Worm (Caenorhabditis elegans) whole organism, L2 larva: Measurements from ENCODE around the gene dhhc-13.

ENCODE experiments used
- C34F6.9 ChIP-seq: fragments of 150-350 bp; optimal IDR thresholded peaks from 2 replicates; lab custom pipeline; 2014; ENCODE audit warnings: missing biosample characterization, missing genetic modification characterization
- F13H6.1 ChIP-seq: sonication (generic microtip); optimal IDR thresholded peaks from 2 replicates; lab custom pipeline; 2016; ENCODE audit warnings: missing genetic modification characterization, missing compliant biosample characterization
- R02D3.7 ChIP-seq: fragments of 150-350 bp; optimal IDR thresholded peaks from 2 replicates; lab custom pipeline; 2014; ENCODE audit warnings: missing biosample characterization, missing genetic modification characterization
- Y55F3AM.14 ChIP-seq: fragments of 200-800 bp; sonication (Bioruptor generic); optimal IDR thresholded peaks from 2 replicates; lab custom pipeline; 2018; ENCODE audit warnings: mild to moderate bottlenecking, missing genetic modification characterization, missing compliant biosample characterization
- ZK546.5 ChIP-seq: sonication (generic microtip); optimal IDR thresholded peaks from 2 replicates; lab custom pipeline; 2017; ENCODE audit warnings: missing biosample characterization, missing genetic modification characterization
- alr-1 ChIP-seq: fragments of 150-350 bp; optimal IDR thresholded peaks from 2 replicates; lab custom pipeline; 2014; ENCODE audit warnings: missing biosample characterization, missing genetic modification characterization
- aly-2 ChIP-seq: fragments of 150-350 bp; optimal IDR thresholded peaks from 2 replicates; lab custom pipeline; 2014; ENCODE audit warnings: missing biosample characterization, missing genetic modification characterization
- ama-1 ChIP-seq: fragments of 150-350 bp; optimal IDR thresholded peaks from 2 replicates; lab custom pipeline; 2018; ENCODE audit warnings: inconsistent platforms
- blmp-1 ChIP-seq: sonication (generic microtip); optimal IDR thresholded peaks from 2 replicates; lab custom pipeline; 2017; ENCODE audit warnings: missing genetic modification characterization, mild to moderate bottlenecking, missing compliant biosample characterization, antibody characterized with exemption, moderate library complexity; ENCODE audit not compliant: insufficient read depth
- ceh-16 ChIP-seq: fragments of 150-350 bp; optimal IDR thresholded peaks from 2 replicates; lab custom pipeline; 2014; ENCODE audit warnings: missing biosample characterization, missing genetic modification characterization
- ceh-82 ChIP-seq: fragments of 150-350 bp; optimal IDR thresholded peaks from 2 replicates; lab custom pipeline; 2014; ENCODE audit warnings: missing biosample characterization, missing genetic modification characterization
- crh-2 ChIP-seq: sonication (generic microtip); optimal IDR thresholded peaks from 2 replicates; lab custom pipeline; 2017; ENCODE audit warnings: missing biosample characterization, missing genetic modification characterization
- dmd-4 ChIP-seq: sonication (generic microtip); optimal IDR thresholded peaks from 2 replicates; lab custom pipeline; 2017; ENCODE audit warnings: missing biosample characterization, missing genetic modification characterization
- egl-27 ChIP-seq: sonication (generic microtip); optimal IDR thresholded peaks from 3 replicates; lab custom pipeline; 2017; ENCODE audit warnings: missing biosample characterization, missing genetic modification reagents, missing genetic modification characterization
- elt-1 ChIP-seq: fragments of 150-350 bp; optimal IDR thresholded peaks from 2 replicates; lab custom pipeline; 2014; ENCODE audit warnings: missing biosample characterization, missing genetic modification characterization
- elt-3 ChIP-seq: sonication (generic microtip); optimal IDR thresholded peaks from 2 replicates; lab custom pipeline; 2017; ENCODE audit warnings: missing biosample characterization, missing genetic modification characterization
- fos-1 ChIP-seq: fragments of 150-350 bp; optimal IDR thresholded peaks from 2 replicates; lab custom pipeline; 2014; ENCODE audit warnings: missing biosample characterization, missing genetic modification characterization
- gmeb-1 ChIP-seq: fragments of 150-350 bp; optimal IDR thresholded peaks from 2 replicates; lab custom pipeline; 2014; ENCODE audit warnings: missing biosample characterization, missing genetic modification characterization
- lin-11 ChIP-seq: fragments of 150-350 bp; sonication (generic microtip); optimal IDR thresholded peaks from 2 replicates; lab custom pipeline; 2014; ENCODE audit warnings: missing biosample characterization, missing genetic modification characterization, inconsistent platforms, mixed read lengths
- lin-13 ChIP-seq: fragments of 150-350 bp; optimal IDR thresholded peaks from 2 replicates; lab custom pipeline; 2014; ENCODE audit warnings: missing biosample characterization, missing genetic modification reagents, missing genetic modification characterization
- lin-39 ChIP-seq: fragments of 150-350 bp; optimal IDR thresholded peaks from 2 replicates; lab custom pipeline; 2014; ENCODE audit warnings: missing biosample characterization, missing genetic modification reagents, missing genetic modification characterization
- lsy-2 ChIP-seq, 2 experiments: fragments of 150-350 bp in 1 of 2; sonication (generic microtip) in 1 of 2; optimal IDR thresholded peaks; 2 replicates each; lab custom pipeline; 2014 to 2017; ENCODE audit warnings: missing biosample characterization in 2 of 2, missing genetic modification characterization in 2 of 2
- mab-5 ChIP-seq: fragments of 150-350 bp; optimal IDR thresholded peaks from 2 replicates; lab custom pipeline; 2014; ENCODE audit warnings: missing biosample characterization, missing genetic modification characterization
- mbf-1 ChIP-seq: sonication (generic microtip); optimal IDR thresholded peaks from 2 replicates; lab custom pipeline; 2017; ENCODE audit warnings: missing biosample characterization, missing genetic modification characterization
- mdl-1 ChIP-seq, 2 experiments: fragments of 150-350 bp in 1 of 2; sonication (generic microtip) in 1 of 2; optimal IDR thresholded peaks; 2 replicates each; lab custom pipeline; 2017; ENCODE audit warnings: missing biosample characterization in 2 of 2, missing genetic modification characterization in 2 of 2
- nhr-10 ChIP-seq: sonication (generic microtip); optimal IDR thresholded peaks from 2 replicates; lab custom pipeline; 2017; ENCODE audit warnings: missing biosample characterization, missing genetic modification characterization
- nhr-129 ChIP-seq: fragments of 150-350 bp; optimal IDR thresholded peaks from 2 replicates; lab custom pipeline; 2014; ENCODE audit warnings: missing biosample characterization, missing genetic modification characterization
- nhr-21 ChIP-seq: fragments of 150-350 bp; optimal IDR thresholded peaks from 2 replicates; lab custom pipeline; 2014; ENCODE audit warnings: missing biosample characterization, missing genetic modification characterization
- nhr-23 ChIP-seq: fragments of 150-350 bp; optimal IDR thresholded peaks from 2 replicates; lab custom pipeline; 2014; ENCODE audit warnings: missing biosample characterization, missing genetic modification reagents, missing genetic modification characterization
- nhr-237 ChIP-seq: fragments of 150-350 bp; optimal IDR thresholded peaks from 2 replicates; lab custom pipeline; 2014; ENCODE audit warnings: missing biosample characterization, missing genetic modification characterization
- nhr-25 ChIP-seq: fragments of 150-350 bp; sonication (generic microtip); optimal IDR thresholded peaks from 3 replicates; lab custom pipeline; 2014; ENCODE audit warnings: missing biosample characterization, missing genetic modification characterization
- nhr-77 ChIP-seq: fragments of 150-350 bp; optimal IDR thresholded peaks from 2 replicates; lab custom pipeline; 2014; ENCODE audit warnings: missing biosample characterization, missing genetic modification characterization
- sem-4 ChIP-seq: fragments of 150-350 bp; optimal IDR thresholded peaks from 2 replicates; lab custom pipeline; 2014; ENCODE audit warnings: missing biosample characterization, missing genetic modification reagents, missing genetic modification characterization
- skn-1 ChIP-seq: sonication (generic microtip); optimal IDR thresholded peaks from 2 replicates; lab custom pipeline; 2017; ENCODE audit warnings: missing biosample characterization, missing genetic modification characterization
- sma-3 ChIP-seq: sonication (generic microtip); optimal IDR thresholded peaks from 2 replicates; lab custom pipeline; 2016; ENCODE audit warnings: missing genetic modification reagents, missing genetic modification characterization, missing compliant biosample characterization
- sma-9 ChIP-seq, 2 experiments: fragments of 150-350 bp in 1 of 2; sonication (generic microtip) in 1 of 2; optimal IDR thresholded peaks; 2 replicates each; lab custom pipeline; 2014 to 2016; ENCODE audit warnings: missing genetic modification characterization in 2 of 2, mild to moderate bottlenecking in 1 of 2, missing biosample characterization in 1 of 2, missing compliant biosample characterization in 1 of 2, missing genetic modification reagents in 1 of 2, moderate library complexity in 1 of 2
- snpc-4 ChIP-seq: fragments of 150-350 bp; optimal IDR thresholded peaks from 2 replicates; lab custom pipeline; 2014; ENCODE audit warnings: missing biosample characterization, missing genetic modification characterization
- unc-39 ChIP-seq: fragments of 150-350 bp; optimal IDR thresholded peaks from 2 replicates; lab custom pipeline; 2014; ENCODE audit warnings: missing biosample characterization, missing genetic modification characterization
- unc-55 ChIP-seq: fragments of 150-350 bp; sonication (generic microtip); optimal IDR thresholded peaks from 3 replicates; lab custom pipeline; 2014; ENCODE audit warnings: missing biosample characterization, missing genetic modification reagents, missing genetic modification characterization
- unc-62 ChIP-seq: fragments of 150-350 bp; optimal IDR thresholded peaks from 2 replicates; lab custom pipeline; 2014; ENCODE audit warnings: missing biosample characterization, missing genetic modification reagents, missing genetic modification characterization
- zag-1 ChIP-seq: fragments of 150-350 bp; optimal IDR thresholded peaks from 2 replicates; lab custom pipeline; 2014; ENCODE audit warnings: missing biosample characterization, missing genetic modification characterization
- ztf-1 ChIP-seq: fragments of 200-800 bp; sonication (Bioruptor generic); conservative IDR thresholded peaks from 2 replicates; pipeline ENCODE4 v1.3.6; 2022; ENCODE audit warnings: missing genetic modification characterization, missing compliant biosample characterization
- ztf-11 ChIP-seq: sonication (generic microtip); optimal IDR thresholded peaks from 2 replicates; lab custom pipeline; 2017; ENCODE audit warnings: missing biosample characterization, missing genetic modification characterization
- ztf-4 ChIP-seq: fragments of 150-350 bp; optimal IDR thresholded peaks from 2 replicates; lab custom pipeline; 2014; ENCODE audit warnings: missing biosample characterization, missing genetic modification characterization

Gene dhhc-13

ce11 chrIV:5915152-5915551 is 2.0 kb upstream of the dhhc-13 start:
- TF ChIP-seq zag-1 (tag; lab: Kevin White, UChicago) (peak; percentile 26), unc-55 (GFP tag; lab: Kevin White, UChicago) (no peak)

ce11 chrIV:5923112-5923511 is 6.0 kb downstream of the dhhc-13 start:
- TF ChIP-seq R02D3.7 (tag; lab: Kevin White, UChicago) (no peak), lin-13 (GFP tag; lab: Kevin White, UChicago) (no peak), mdl-1 (tag; optimal IDR thresholded peaks at IDR 0.05; lab: Kevin White, UChicago) (no peak), ceh-16 (tag; lab: Kevin White, UChicago) (peak; percentile 62)
- TF ChIP-seq, all 48 proteins: peak for 1

DNA sequence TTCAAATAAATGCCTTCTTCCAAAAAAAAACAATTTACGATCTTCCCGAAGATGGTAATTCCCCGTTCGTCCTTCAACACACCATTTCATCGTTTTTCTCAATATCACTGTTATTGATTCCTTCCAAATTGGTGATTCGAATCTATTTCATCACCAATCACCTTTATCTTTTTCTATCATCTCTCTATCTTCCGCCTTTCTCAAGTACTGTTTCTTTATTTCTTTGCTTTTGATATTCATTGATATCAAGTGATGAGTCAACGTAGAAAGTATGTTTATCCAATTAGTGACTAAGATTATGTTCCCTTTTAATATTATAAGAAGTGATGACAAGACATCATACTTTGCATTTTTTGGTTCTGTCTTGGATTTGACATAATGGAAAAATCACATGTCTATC is 7.1 kb downstream of the dhhc-13 start:
- TF ChIP-seq lin-13 (GFP tag; lab: Kevin White, UChicago) (no peak), blmp-1 (tag; lab: Kevin White, UChicago) (peak; percentile 10), fos-1 (tag; lab: Kevin White, UChicago) (peak; percentile 59), sma-3 (GFP tag; lab: Kevin White, UChicago) (peak; percentile 36), zag-1 (tag; lab: Kevin White, UChicago) (no peak), lsy-2 (tag; optimal IDR thresholded peaks at IDR 0.05; lab: Kevin White, UChicago) (no peak)

- TF ChIP-seq C34F6.9: peak; percentile 38
- TF ChIP-seq mdl-1 (tag; optimal IDR thresholded peaks at IDR 0.05; lab: Kevin White, UChicago): no peak
- TF ChIP-seq F13H6.1 (tag; lab: Kevin White, UChicago): no peak
- TF ChIP-seq ztf-1 (GFP tag; lab: Robert Waterston, UW): no peak
- no peak for TF ChIP-seq elt-3 (tag; lab: Kevin White, UChicago)
- TF ChIP-seq unc-62 (GFP tag; lab: Kevin White, UChicago): no peak
- TF ChIP-seq gmeb-1 (tag; lab: Kevin White, UChicago): peak; percentile 2
- TF ChIP-seq aly-2: no peak
- no peak for TF ChIP-seq unc-55 (GFP tag; lab: Kevin White, UChicago)
- no peak for TF ChIP-seq nhr-10
- TF ChIP-seq sem-4 (tag; lab: Kevin White, UChicago): no peak
- no peak for TF ChIP-seq fos-1 (tag; lab: Kevin White, UChicago)
- no peak for TF ChIP-seq skn-1 (tag; lab: Kevin White, UChicago)
- peak; percentile 19 for TF ChIP-seq nhr-129 (tag; lab: Kevin White, UChicago)
- TF ChIP-seq unc-39: no peak
- TF ChIP-seq ZK546.5 (tag; lab: Kevin White, UChicago): no peak
- no peak for TF ChIP-seq mab-5 (tag; lab: Kevin White, UChicago)
- TF ChIP-seq nhr-77: no peak
- no peak for TF ChIP-seq lsy-2 (tag; optimal IDR thresholded peaks at IDR 0.05; lab: Kevin White, UChicago)
- TF ChIP-seq snpc-4 (tag; lab: Kevin White, UChicago): no peak
- no peak for TF ChIP-seq lin-13 (GFP tag; lab: Kevin White, UChicago)
- TF ChIP-seq ztf-4 (tag; lab: Kevin White, UChicago): no peak
- TF ChIP-seq mbf-1 (tag; lab: Kevin White, UChicago): no peak
- no peak for TF ChIP-seq alr-1 (tag; lab: Kevin White, UChicago)
- no peak for TF ChIP-seq zag-1 (tag; lab: Kevin White, UChicago)
- TF ChIP-seq ceh-16 (tag; lab: Kevin White, UChicago): peak; percentile 45
- no peak for TF ChIP-seq Y55F3AM.14 (GFP tag; lab: Kevin White, UChicago)
- TF ChIP-seq nhr-237: no peak
- TF ChIP-seq ama-1 (lab: Kevin White, UChicago): no peak
- TF ChIP-seq nhr-21: no peak
- TF ChIP-seq crh-2: peak; percentile 14
- peak; percentile 77 for TF ChIP-seq blmp-1 (tag; lab: Kevin White, UChicago)
- peak; percentile 45 for TF ChIP-seq sma-9 (GFP tag; optimal IDR thresholded peaks at IDR 0.05; lab: Kevin White, UChicago)
- no peak for TF ChIP-seq sma-9 (tag; optimal IDR thresholded peaks at IDR 0.05; lab: Kevin White, UChicago)
- TF ChIP-seq nhr-23 (tag; lab: Kevin White, UChicago): no peak
- no peak for TF ChIP-seq ztf-11 (tag; lab: Kevin White, UChicago)
- TF ChIP-seq lin-11 (tag; lab: Kevin White, UChicago): no peak
- TF ChIP-seq nhr-25 (tag; lab: Kevin White, UChicago): peak; percentile 80
- no peak for TF ChIP-seq R02D3.7 (tag; lab: Kevin White, UChicago)
- peak; percentile 47 for TF ChIP-seq sma-3 (GFP tag; lab: Kevin White, UChicago)
- no peak for TF ChIP-seq egl-27 (tag; lab: Kevin White, UChicago)
- TF ChIP-seq lin-39 (tag; lab: Kevin White, UChicago): no peak
- TF ChIP-seq elt-1: no peak
- no peak for TF ChIP-seq dmd-4 (tag; lab: Kevin White, UChicago)
- TF ChIP-seq ceh-82 (tag; lab: Kevin White, UChicago): no peak
Observed at ce11 chrIV:5926643-5927042, 9.5 kb downstream of the dhhc-13 start.
